Worm (Caenorhabditis elegans): Measurements from ENCODE around the gene egg-3.

egg-3 gene

DNA sequence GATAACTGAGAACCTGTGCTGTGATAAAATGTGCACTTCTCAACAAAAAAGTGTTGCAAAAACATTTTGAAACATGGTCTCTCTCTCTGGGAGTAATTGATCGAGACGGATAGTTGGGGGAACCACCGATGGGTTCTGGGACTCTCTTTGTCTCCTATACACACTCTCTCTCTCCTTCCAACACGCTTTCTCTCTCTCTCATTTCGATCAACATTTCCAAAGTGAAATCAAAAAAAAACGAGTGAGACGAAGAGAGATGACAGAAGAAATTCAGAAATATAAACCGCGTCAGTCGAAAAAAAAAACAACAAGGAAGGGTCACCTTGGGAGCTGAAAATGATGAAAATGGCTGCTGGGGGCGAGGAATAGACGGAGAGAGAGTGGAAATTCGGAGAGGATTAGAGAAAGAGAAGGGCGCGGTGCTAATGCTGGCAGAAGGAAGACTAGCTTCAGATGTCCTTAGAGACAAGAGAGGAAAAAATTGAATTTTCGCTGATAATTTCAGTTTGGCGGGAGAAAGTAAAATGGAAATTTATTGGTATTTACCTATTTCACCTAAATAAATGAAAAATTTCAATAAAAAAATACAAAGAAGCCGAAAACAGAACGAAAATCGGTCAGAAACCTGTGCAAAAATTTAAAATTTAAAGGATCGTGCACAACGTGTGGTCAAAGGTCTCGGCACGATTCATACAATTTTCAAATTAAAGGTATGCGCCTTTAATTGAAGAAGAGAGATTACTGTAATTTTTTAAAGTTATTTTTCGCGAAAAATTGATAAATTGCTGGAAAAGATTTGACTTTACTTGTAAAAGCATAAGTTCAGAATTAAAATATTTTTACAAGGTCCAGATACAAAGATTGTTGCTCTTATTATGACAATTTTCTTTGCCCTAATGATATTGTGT lies 21.2 kb downstream of the egg-3 start:
- TF ChIP-seq ztf-29 (GFP tag; IDR thresholded peaks at IDR 0.05) (no peak), ztf-23 (GFP tag; IDR thresholded peaks at IDR 0.05) (no peak), klf-2 (GFP tag; conservative IDR thresholded peaks at IDR 0.05) (no peak), cog-1 (tag; optimal IDR thresholded peaks at IDR 0.05) (no peak), flt-1 (GFP tag; IDR thresholded peaks at IDR 0.05) (no peak), tab-1 (GFP tag; IDR thresholded peaks at IDR 0.05) (no peak), ref-1 (GFP tag; conservative IDR thresholded peaks at IDR 0.05) (no peak), med-1 (GFP tag; optimal IDR thresholded peaks at IDR 0.05; ENCODE audit: insufficient read depth) (no peak), T22C8.4 (GFP tag; IDR thresholded peaks at IDR 0.05) (no peak)

DNA sequence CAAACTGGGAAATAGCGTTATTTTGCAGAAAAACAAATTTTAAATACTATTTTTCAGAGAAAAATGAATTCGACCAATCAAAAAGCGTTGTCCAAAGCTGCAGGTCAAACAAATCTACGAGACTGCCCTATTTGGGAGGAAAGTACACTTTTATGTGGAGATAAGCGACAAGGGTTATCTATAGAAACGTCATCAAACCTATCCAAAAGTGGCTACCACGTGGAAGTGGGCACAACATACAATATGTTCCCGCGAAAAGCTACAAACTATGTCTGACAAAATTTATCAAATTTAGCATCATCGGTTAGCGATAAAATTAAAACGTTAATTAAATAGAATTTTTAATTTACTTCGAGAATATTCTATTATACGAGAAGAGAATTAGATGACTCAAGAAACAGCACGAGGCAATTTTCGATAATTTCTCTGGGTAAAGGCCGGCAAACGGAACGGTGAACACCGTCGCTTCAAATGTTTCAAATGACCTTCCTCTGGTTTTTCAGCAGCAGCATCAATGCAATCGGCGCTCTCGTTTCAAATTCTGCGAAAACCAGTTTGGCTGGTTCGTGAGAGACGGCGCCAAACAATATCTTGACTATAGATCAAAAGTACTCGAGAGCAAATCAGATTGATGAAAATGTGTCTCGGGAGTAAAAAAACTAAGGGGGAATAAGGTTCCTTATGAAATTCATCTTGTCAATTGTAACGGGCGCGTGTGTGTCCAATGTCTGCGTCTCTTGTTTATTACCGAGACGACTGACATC lies 22.3 kb downstream of the egg-3 start:
- TF ChIP-seq ref-1 (GFP tag; conservative IDR thresholded peaks at IDR 0.05) (no peak), ztf-29 (GFP tag; IDR thresholded peaks at IDR 0.05) (no peak)

DNA sequence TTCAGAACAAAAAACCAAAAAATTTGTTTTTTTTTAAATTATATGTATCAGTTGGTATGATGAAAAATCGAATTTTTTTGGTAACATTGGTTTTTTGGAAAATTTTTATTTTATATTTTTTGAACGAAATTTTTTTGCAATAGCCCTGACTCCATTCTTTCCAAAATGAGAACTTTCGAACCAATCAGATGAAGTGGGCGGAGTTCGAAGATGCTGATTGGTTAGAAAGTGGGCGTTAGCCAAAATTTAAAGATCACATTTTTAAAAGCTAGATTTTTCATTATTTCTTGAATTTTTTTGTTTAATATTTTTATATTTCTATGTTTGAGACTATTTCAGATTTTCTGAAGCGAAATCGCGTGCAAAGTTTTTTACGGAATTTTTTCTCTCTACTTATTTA lies 22.9 kb downstream of the egg-3 start:
- TF ChIP-seq ref-1 (GFP tag; conservative IDR thresholded peaks at IDR 0.05) (no peak), tab-1 (GFP tag; IDR thresholded peaks at IDR 0.05) (no peak), cog-1 (tag; optimal IDR thresholded peaks at IDR 0.05) (no peak), flt-1 (GFP tag; IDR thresholded peaks at IDR 0.05) (no peak), ztf-29 (GFP tag; IDR thresholded peaks at IDR 0.05) (no peak), klf-2 (GFP tag; conservative IDR thresholded peaks at IDR 0.05) (no peak), ztf-23 (GFP tag; IDR thresholded peaks at IDR 0.05) (no peak), med-1 (GFP tag; optimal IDR thresholded peaks at IDR 0.05; ENCODE audit: insufficient read depth) (no peak), T22C8.4 (GFP tag; IDR thresholded peaks at IDR 0.05) (no peak)

DNA sequence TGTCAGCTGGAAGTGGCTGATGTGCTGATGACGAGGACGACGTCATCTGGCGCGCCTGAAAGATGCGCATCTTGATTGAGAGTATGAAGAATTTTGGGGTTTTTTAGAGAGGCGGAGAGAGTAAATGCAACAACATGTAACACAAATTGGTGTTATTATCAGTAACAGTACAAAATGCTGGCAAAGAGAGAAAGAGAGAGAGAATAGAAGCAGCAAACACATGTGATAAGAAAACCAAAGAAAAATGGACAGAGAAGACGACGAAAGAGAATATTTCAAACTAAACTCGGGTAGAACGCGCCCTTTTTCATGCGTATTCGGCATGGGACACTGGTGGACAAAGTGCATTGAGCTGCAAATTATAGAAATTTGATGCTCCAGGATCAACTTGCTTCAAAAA lies 23.4 kb downstream of the egg-3 start, which contains the start of gene M106.3:
TSS of gene M106.3 (minus strand) at position 70 of the 400 bp plus-strand sequence.
- TF ChIP-seq tab-1 (GFP tag; IDR thresholded peaks at IDR 0.05) (no peak), flt-1 (GFP tag; IDR thresholded peaks at IDR 0.05) (no peak), med-1 (GFP tag; optimal IDR thresholded peaks at IDR 0.05; ENCODE audit: insufficient read depth) (no peak), cog-1 (tag; optimal IDR thresholded peaks at IDR 0.05) (no peak), ref-1 (GFP tag; conservative IDR thresholded peaks at IDR 0.05) (no peak), T22C8.4 (GFP tag; IDR thresholded peaks at IDR 0.05) (no peak), ztf-23 (GFP tag; IDR thresholded peaks at IDR 0.05) (no peak), klf-2 (GFP tag; conservative IDR thresholded peaks at IDR 0.05) (no peak), ztf-29 (GFP tag; IDR thresholded peaks at IDR 0.05) (no peak)

DNA sequence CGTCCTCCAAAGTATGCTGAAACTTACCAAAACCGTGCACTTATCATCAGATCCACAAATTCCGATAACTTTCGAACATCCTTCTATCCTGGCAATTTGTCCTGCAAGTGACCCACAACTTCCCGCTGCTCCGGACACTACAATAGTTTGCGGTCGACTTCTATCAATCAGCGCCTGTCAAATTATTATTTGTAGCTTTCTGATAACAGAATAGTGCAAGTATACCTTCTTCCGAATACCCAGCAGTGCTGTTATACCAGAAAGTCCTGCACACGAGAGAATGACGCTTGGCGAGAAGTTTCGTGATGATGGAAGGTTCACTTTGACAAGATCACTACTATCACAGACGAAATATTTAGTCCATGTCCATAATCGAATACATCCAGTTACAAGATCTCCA lies 24.9 kb downstream of the egg-3 start:
- TF ChIP-seq med-1 (GFP tag; optimal IDR thresholded peaks at IDR 0.05; ENCODE audit: insufficient read depth): no peak
- no peak for TF ChIP-seq ztf-29 (GFP tag; IDR thresholded peaks at IDR 0.05)
- no peak for TF ChIP-seq T22C8.4 (GFP tag; IDR thresholded peaks at IDR 0.05)
- no peak for TF ChIP-seq ztf-23 (GFP tag; IDR thresholded peaks at IDR 0.05)

DNA sequence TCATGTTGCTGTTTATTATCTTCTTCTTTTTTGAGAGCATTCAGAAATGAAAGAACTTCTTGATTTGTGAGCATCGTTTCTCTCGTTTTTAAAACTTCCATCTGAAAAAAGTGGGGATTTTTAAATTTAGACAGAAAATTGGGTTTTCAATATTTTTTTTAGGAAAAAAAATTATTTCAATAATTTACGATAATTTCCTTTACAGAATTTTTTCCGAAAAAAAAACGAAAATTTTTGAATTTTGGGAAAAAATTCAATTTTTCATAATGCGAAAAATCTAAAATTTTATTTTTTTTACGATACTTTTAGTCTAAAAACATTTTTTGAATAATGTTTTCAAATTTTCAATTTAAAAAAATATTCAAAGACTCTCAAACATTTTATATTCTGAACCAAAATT lies 27.2 kb downstream of the egg-3 start, which contains the start of gene M106.7:
TSS of gene M106.7 (minus strand) at position 101 of the 400 bp plus-strand sequence.
- TF ChIP-seq klf-2 (GFP tag; conservative IDR thresholded peaks at IDR 0.05) (no peak), ref-1 (GFP tag; conservative IDR thresholded peaks at IDR 0.05) (no peak), ztf-29 (GFP tag; IDR thresholded peaks at IDR 0.05) (no peak), med-1 (GFP tag; optimal IDR thresholded peaks at IDR 0.05; ENCODE audit: insufficient read depth) (no peak), flt-1 (GFP tag; IDR thresholded peaks at IDR 0.05) (no peak), tab-1 (GFP tag; IDR thresholded peaks at IDR 0.05) (no peak), cog-1 (tag; optimal IDR thresholded peaks at IDR 0.05) (no peak), ztf-23 (GFP tag; IDR thresholded peaks at IDR 0.05) (no peak), T22C8.4 (GFP tag; IDR thresholded peaks at IDR 0.05) (no peak)

DNA sequence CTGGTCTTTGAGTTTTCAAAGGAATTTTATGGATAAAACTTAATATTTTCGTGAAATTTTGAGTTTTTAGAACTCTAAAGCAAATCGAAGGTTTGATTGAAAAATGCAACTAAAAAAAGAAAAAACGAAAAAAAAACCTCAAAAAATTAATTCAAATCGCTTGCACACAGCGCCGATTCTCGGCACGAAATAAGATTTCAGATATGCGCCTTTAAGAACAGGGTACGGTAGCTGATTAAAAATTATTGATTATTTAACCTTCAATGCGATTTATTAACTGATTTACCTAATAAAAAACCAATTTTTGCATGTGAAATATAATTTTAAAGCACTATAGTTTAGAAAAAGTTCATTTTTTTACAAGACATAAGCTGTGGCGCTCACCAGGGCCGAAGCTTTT lies 31.4 kb downstream of the egg-3 start:
- TF ChIP-seq ref-1 (GFP tag; conservative IDR thresholded peaks at IDR 0.05) (no peak), flt-1 (GFP tag; IDR thresholded peaks at IDR 0.05) (no peak), tab-1 (GFP tag; IDR thresholded peaks at IDR 0.05) (no peak), ztf-23 (GFP tag; IDR thresholded peaks at IDR 0.05) (no peak), T22C8.4 (GFP tag; IDR thresholded peaks at IDR 0.05) (no peak), med-1 (GFP tag; optimal IDR thresholded peaks at IDR 0.05; ENCODE audit: insufficient read depth) (no peak), ztf-29 (GFP tag; IDR thresholded peaks at IDR 0.05) (no peak), cog-1 (tag; optimal IDR thresholded peaks at IDR 0.05) (no peak), klf-2 (GFP tag; conservative IDR thresholded peaks at IDR 0.05) (no peak)

DNA sequence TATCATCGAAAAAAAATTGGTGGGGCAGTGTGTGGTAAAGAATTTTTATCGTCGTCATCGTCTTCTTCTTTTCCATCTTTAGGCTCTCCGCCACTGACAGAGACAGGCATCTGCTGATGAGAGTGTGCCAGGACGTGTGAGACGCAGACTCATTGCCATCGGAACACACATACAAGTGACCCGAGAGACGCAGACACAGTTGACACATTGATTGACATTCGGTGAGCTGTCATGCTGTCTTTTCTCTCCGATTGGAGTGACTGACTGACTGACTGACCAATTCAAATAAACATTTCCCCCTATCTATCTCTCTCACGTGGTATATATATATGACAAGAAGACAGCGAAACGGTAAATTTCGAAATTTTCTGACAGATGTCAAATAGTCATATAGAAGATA lies 33.1 kb downstream of the egg-3 start:
- TF ChIP-seq tab-1 (GFP tag; IDR thresholded peaks at IDR 0.05) (no peak), cog-1 (tag; optimal IDR thresholded peaks at IDR 0.05) (peak; percentile 68)

DNA sequence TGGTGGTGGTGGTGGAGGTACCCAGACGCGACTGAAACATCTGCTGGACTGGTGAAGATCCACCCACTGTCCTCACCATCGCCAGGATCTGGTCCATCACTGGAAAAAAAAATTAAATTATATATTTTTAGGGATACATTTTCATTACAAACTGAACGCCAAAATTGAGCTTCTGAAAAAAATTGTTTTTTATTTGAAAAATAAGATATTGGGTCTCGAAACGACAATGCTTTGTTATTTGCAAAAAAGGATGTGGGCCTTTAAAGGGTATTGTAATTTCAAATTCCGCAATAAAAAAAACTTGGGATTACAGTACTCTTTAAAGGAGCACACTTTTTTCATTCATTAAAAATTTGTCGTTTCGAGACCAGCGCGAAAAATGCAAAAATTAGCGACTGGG lies 34.3 kb downstream of the egg-3 start, which contains the start of gene M106.2:
TSS of gene M106.2 (minus strand) at position 101 of the 400 bp plus-strand sequence.
- no peak for TF ChIP-seq ztf-29 (GFP tag; IDR thresholded peaks at IDR 0.05)
- no peak for TF ChIP-seq klf-2 (GFP tag; conservative IDR thresholded peaks at IDR 0.05)
- no peak for TF ChIP-seq med-1 (GFP tag; optimal IDR thresholded peaks at IDR 0.05; ENCODE audit: insufficient read depth)
- no peak for TF ChIP-seq tab-1 (GFP tag; IDR thresholded peaks at IDR 0.05)
- no peak for TF ChIP-seq cog-1 (tag; optimal IDR thresholded peaks at IDR 0.05)
- TF ChIP-seq T22C8.4 (GFP tag; IDR thresholded peaks at IDR 0.05): no peak
- no peak for TF ChIP-seq ztf-23 (GFP tag; IDR thresholded peaks at IDR 0.05)
- TF ChIP-seq ref-1 (GFP tag; conservative IDR thresholded peaks at IDR 0.05): no peak
- no peak for TF ChIP-seq flt-1 (GFP tag; IDR thresholded peaks at IDR 0.05)

Measured in whole organism, midembryonic.